Worm (Caenorhabditis elegans) whole organism, mixed stage, embryonic: ENCODE measurements around the gene nhr-239.
"Not testable (repeated sequence)": the region's sequence is repeated elsewhere in the genome, so short reads cannot be mapped to it uniquely, and the experiment has no call there.

Experiments used
- M03D4.4 ChIP-seq: sonication (generic microtip); optimal IDR thresholded peaks from 2 replicates; lab custom pipeline; 2017; ENCODE audit warnings: mild to moderate bottlenecking, missing genetic modification characterization, missing compliant biosample characterization
- bed-3 ChIP-seq: fragments of 200-800 bp; sonication (Bioruptor generic); optimal IDR thresholded peaks from 3 replicates; lab custom pipeline; 2018; ENCODE audit warnings: mild to moderate bottlenecking, missing genetic modification characterization, moderate library complexity, missing compliant biosample characterization
- blmp-1 ChIP-seq: fragments of 150-350 bp; optimal IDR thresholded peaks from 2 replicates; lab custom pipeline; 2014; ENCODE audit warnings: missing biosample characterization, missing genetic modification characterization
- ceh-39 ChIP-seq: fragments of 150-350 bp; optimal IDR thresholded peaks from 2 replicates; lab custom pipeline; 2014; ENCODE audit warnings: missing biosample characterization, missing genetic modification characterization
- ceh-43 ChIP-seq: fragments of 200-800 bp; sonication (Bioruptor generic); optimal IDR thresholded peaks from 2 replicates; lab custom pipeline; 2018; ENCODE audit warnings: mild to moderate bottlenecking, missing genetic modification characterization, moderate library complexity, missing compliant biosample characterization
- ceh-83 ChIP-seq: fragments of 200-800 bp; sonication (Bioruptor generic); optimal IDR thresholded peaks from 2 replicates; lab custom pipeline; 2018; ENCODE audit warnings: mild to moderate bottlenecking, missing genetic modification characterization, missing compliant biosample characterization
- ces-1 ChIP-seq: fragments of 150-350 bp; optimal IDR thresholded peaks from 2 replicates; lab custom pipeline; 2014; ENCODE audit warnings: missing biosample characterization, missing genetic modification reagents, missing genetic modification characterization
- drap-1 ChIP-seq: fragments of 200-800 bp; sonication (Bioruptor generic); optimal IDR thresholded peaks from 3 replicates; lab custom pipeline; 2018; ENCODE audit warnings: mild to moderate bottlenecking, missing genetic modification characterization, missing compliant biosample characterization
- elt-3 ChIP-seq: fragments of 150-350 bp; optimal IDR thresholded peaks from 2 replicates; lab custom pipeline; 2014; ENCODE audit warnings: missing biosample characterization, missing genetic modification characterization
- flh-1 ChIP-seq: fragments of 200-800 bp; sonication (Bioruptor generic); optimal IDR thresholded peaks from 2 replicates; lab custom pipeline; 2018; ENCODE audit warnings: mild to moderate bottlenecking, missing genetic modification characterization, moderate library complexity, missing compliant biosample characterization
- ham-2 ChIP-seq: fragments of 200-800 bp; sonication (Bioruptor generic); optimal IDR thresholded peaks from 2 replicates; lab custom pipeline; 2018; ENCODE audit warnings: mild to moderate bottlenecking, missing genetic modification characterization, missing compliant biosample characterization
- hlh-1 ChIP-seq: fragments of 150-350 bp; optimal IDR thresholded peaks from 2 replicates; lab custom pipeline; 2014; ENCODE audit warnings: missing biosample characterization, missing genetic modification reagents, missing genetic modification characterization
- lin-13 ChIP-seq: fragments of 150-350 bp; optimal IDR thresholded peaks from 2 replicates; lab custom pipeline; 2014; ENCODE audit warnings: missing biosample characterization, missing genetic modification characterization
- lin-32 ChIP-seq: fragments of 200-800 bp; sonication (Bioruptor generic); optimal IDR thresholded peaks from 2 replicates; lab custom pipeline; 2018; ENCODE audit warnings: mild to moderate bottlenecking, missing genetic modification characterization, missing compliant biosample characterization
- lsy-2 ChIP-seq: fragments of 150-350 bp; optimal IDR thresholded peaks from 2 replicates; lab custom pipeline; 2014; ENCODE audit warnings: missing biosample characterization, missing genetic modification characterization
- mab-5 ChIP-seq: fragments of 150-350 bp; optimal IDR thresholded peaks from 2 replicates; lab custom pipeline; 2014; ENCODE audit warnings: missing biosample characterization, missing genetic modification characterization
- mep-1 ChIP-seq: fragments of 150-350 bp; optimal IDR thresholded peaks from 2 replicates; lab custom pipeline; 2017; ENCODE audit warnings: missing biosample characterization, missing genetic modification reagents, missing genetic modification characterization, inconsistent platforms
- mls-2 ChIP-seq: sonication (generic microtip); optimal IDR thresholded peaks from 2 replicates; lab custom pipeline; 2016; ENCODE audit warnings: mild to moderate bottlenecking, missing genetic modification characterization, moderate library complexity, missing compliant biosample characterization
- nhr-12 ChIP-seq: fragments of 150-350 bp; optimal IDR thresholded peaks from 2 replicates; lab custom pipeline; 2014; ENCODE audit warnings: missing biosample characterization, missing genetic modification characterization
- nhr-2 ChIP-seq: fragments of 150-350 bp; optimal IDR thresholded peaks from 2 replicates; lab custom pipeline; 2014; ENCODE audit warnings: missing biosample characterization, missing genetic modification characterization
- nhr-28 ChIP-seq: fragments of 150-350 bp; optimal IDR thresholded peaks from 2 replicates; lab custom pipeline; 2014; ENCODE audit warnings: missing biosample characterization, missing genetic modification characterization
- pha-4 ChIP-seq: fragments of 150-350 bp; optimal IDR thresholded peaks from 2 replicates; lab custom pipeline; 2018; ENCODE audit warnings: missing biosample characterization, missing genetic modification reagents, missing genetic modification characterization
- sem-2 ChIP-seq: fragments of 200-800 bp; sonication (Bioruptor generic); optimal IDR thresholded peaks from 2 replicates; lab custom pipeline; 2018; ENCODE audit warnings: mild to moderate bottlenecking, missing genetic modification characterization, missing compliant biosample characterization
- snpc-4 ChIP-seq: fragments of 150-350 bp; optimal IDR thresholded peaks from 2 replicates; lab custom pipeline; 2014; ENCODE audit warnings: missing biosample characterization, missing genetic modification characterization
- sptf-1 ChIP-seq: sonication (generic microtip); optimal IDR thresholded peaks from 2 replicates; lab custom pipeline; 2017; ENCODE audit warnings: mild to moderate bottlenecking, missing genetic modification characterization, moderate library complexity, missing compliant biosample characterization
- tbx-8 ChIP-seq: fragments of 200-800 bp; sonication (Bioruptor generic); optimal IDR thresholded peaks from 2 replicates; lab custom pipeline; 2018; ENCODE audit warnings: mild to moderate bottlenecking, missing genetic modification characterization, moderate library complexity, missing compliant biosample characterization
- unc-120 ChIP-seq: sonication (generic microtip); optimal IDR thresholded peaks from 2 replicates; lab custom pipeline; 2017; ENCODE audit warnings: missing genetic modification characterization, missing compliant biosample characterization; ENCODE audit not compliant: poor library complexity, severe bottlenecking
- unc-39 ChIP-seq: fragments of 150-350 bp; optimal IDR thresholded peaks from 2 replicates; lab custom pipeline; 2014; ENCODE audit warnings: missing biosample characterization, missing genetic modification characterization

The nhr-239 gene

ce11 chrIII:2563883-2564282, 2.4 kb downstream of the nhr-239 start, which contains the start of gene Y54F10AM.11:
TSS of gene Y54F10AM.11 (minus strand) at chrIII:2563983.
- not testable (repeated sequence) for TF ChIP-seq elt-3 (tag; lab: Kevin White, UChicago); lin-32; sptf-1 (tag; lab: Kevin White, UChicago)

ce11 chrIII:2571447-2571846, 9.9 kb downstream of the nhr-239 start, which contains the start of gene Y54F10AR.2:
TSS of gene Y54F10AR.2 (minus strand) at chrIII:2571547.
- TF ChIP-seq ces-1 (GFP tag; lab: Kevin White, UChicago) (no peak), ceh-39 (tag; lab: Kevin White, UChicago) (no peak), mls-2 (tag; lab: Kevin White, UChicago) (no peak)

- TF ChIP-seq sem-2 (no peak), pha-4 (tag; lab: Kevin White, UChicago) (no peak), tbx-8 (GFP tag; lab: Kevin White, UChicago) (no peak), mls-2 (tag; lab: Kevin White, UChicago) (no peak), drap-1 (GFP tag; lab: Kevin White, UChicago) (no peak), ceh-39 (tag; lab: Kevin White, UChicago) (no peak), lin-13 (tag; lab: Kevin White, UChicago) (no peak), unc-39 (tag; lab: Kevin White, UChicago) (no peak), bed-3 (GFP tag; lab: Kevin White, UChicago) (no peak), nhr-12 (tag; lab: Kevin White, UChicago) (no peak), ceh-43 (GFP tag; lab: Kevin White, UChicago) (no peak), mab-5 (tag; lab: Kevin White, UChicago) (no peak), blmp-1 (no peak), snpc-4 (tag; lab: Kevin White, UChicago) (no peak), nhr-2 (tag; lab: Kevin White, UChicago) (no peak), sptf-1 (tag; lab: Kevin White, UChicago) (no peak), flh-1 (GFP tag; lab: Kevin White, UChicago) (no peak), lsy-2 (tag; lab: Kevin White, UChicago) (no peak), ces-1 (GFP tag; lab: Kevin White, UChicago) (no peak), M03D4.4 (tag; lab: Kevin White, UChicago) (no peak)
Measured at ce11 chrIII:2572421-2572820, 10.9 kb downstream of the nhr-239 start.

ce11 chrIII:2575635-2576164, 14.2 kb downstream of the nhr-239 start, which contains the start of gene Y54F10AR.1:
TSS of gene Y54F10AR.1 (minus strand) at chrIII:2575685.
- TF ChIP-seq nhr-28 (tag; lab: Kevin White, UChicago) (no peak), drap-1 (GFP tag; lab: Kevin White, UChicago) (no peak), lin-13 (tag; lab: Kevin White, UChicago) (no peak), mls-2 (tag; lab: Kevin White, UChicago) (no peak)

- TF ChIP-seq ceh-83 (GFP tag; lab: Kevin White, UChicago) (peak; percentile 38), unc-120 (tag; lab: Kevin White, UChicago) (peak; percentile 48), ceh-43 (GFP tag; lab: Kevin White, UChicago) (peak; percentile 5), elt-3 (tag; lab: Kevin White, UChicago) (no peak), sem-2 (no peak), nhr-28 (tag; lab: Kevin White, UChicago) (no peak), flh-1 (GFP tag; lab: Kevin White, UChicago) (no peak), M03D4.4 (tag; lab: Kevin White, UChicago) (peak; percentile 19), sptf-1 (tag; lab: Kevin White, UChicago) (peak; percentile 75), mab-5 (tag; lab: Kevin White, UChicago) (no peak), mls-2 (tag; lab: Kevin White, UChicago) (peak; percentile 41), hlh-1 (tag; lab: Kevin White, UChicago) (peak; percentile 7), lsy-2 (tag; lab: Kevin White, UChicago) (peak; percentile 44), mep-1 (tag; lab: Kevin White, UChicago) (peak; percentile 43), ham-2 (peak; percentile 69), ces-1 (GFP tag; lab: Kevin White, UChicago) (peak; percentile 49), lin-13 (tag; lab: Kevin White, UChicago) (peak; percentile 14), drap-1 (GFP tag; lab: Kevin White, UChicago) (peak; percentile 38), lin-32 (peak; percentile 2)
Measured at ce11 chrIII:2576360-2577259, 15.1 kb downstream of the nhr-239 start.
